Worm (Caenorhabditis elegans): ENCODE data around the gene pigx-1.

- no peak for TF ChIP-seq nhr-11 (tag; optimal IDR thresholded peaks at IDR 0.05)
- TF ChIP-seq unc-62 (GFP tag; optimal IDR thresholded peaks at IDR 0.05), result no peak
- no peak for TF ChIP-seq hlh-17 (GFP tag; optimal IDR thresholded peaks at IDR 0.05; ENCODE audit: borderline replicate concordance)
- TF ChIP-seq F16B12.6 (tag; optimal IDR thresholded peaks at IDR 0.05), result no peak
- no peak for TF ChIP-seq elt-2 (tag; optimal IDR thresholded peaks at IDR 0.05)
- no peak for TF ChIP-seq jun-1 (tag; optimal IDR thresholded peaks at IDR 0.05)
- no peak for TF ChIP-seq dpl-1 (GFP tag; optimal IDR thresholded peaks at IDR 0.05)
- TF ChIP-seq nhr-76 (tag; optimal IDR thresholded peaks at IDR 0.05), result no peak
- no peak for TF ChIP-seq nhr-237 (tag; optimal IDR thresholded peaks at IDR 0.05)
- TF ChIP-seq fkh-4 (tag; optimal IDR thresholded peaks at IDR 0.05; ENCODE audit: borderline replicate concordance), result no peak
- TF ChIP-seq dsc-1 (tag; optimal IDR thresholded peaks at IDR 0.05), result no peak
These were observed 14.8 kb upstream of the pigx-1 start, which contains the start of gene C05D9.3 for ce11 chrX:1111603-1112002.

Measured in whole organism, L1 larva.